Worm (Caenorhabditis elegans) whole organism, L4 larva: Measurements from ENCODE around the gene ulp-4.

Experiments used
- ZK546.5 ChIP-seq, 2 experiments: sonication (generic microtip); optimal IDR thresholded peaks; 2 replicates each; lab custom pipeline; 2017; ENCODE audit warnings: missing biosample characterization in 2 of 2, missing genetic modification characterization in 2 of 2
- ceh-44 ChIP-seq: fragments of 200-800 bp; sonication (Bioruptor generic); IDR thresholded peaks from 2 replicates; pipeline ENCODE4 v1.3.6; 2022; ENCODE audit warnings: missing genetic modification reagents, missing genetic modification characterization, missing compliant biosample characterization
- ceh-62 ChIP-seq: sonication (generic microtip); optimal IDR thresholded peaks from 2 replicates; lab custom pipeline; 2017; ENCODE audit warnings: missing biosample characterization, missing genetic modification characterization
- duxl-1 ChIP-seq: sonication (generic microtip); optimal IDR thresholded peaks from 2 replicates; lab custom pipeline; 2016; ENCODE audit warnings: mild to moderate bottlenecking, missing genetic modification characterization, moderate library complexity, missing compliant biosample characterization; ENCODE audit not compliant: poor library complexity
- fkh-10 ChIP-seq: fragments of 150-350 bp; optimal IDR thresholded peaks from 2 replicates; lab custom pipeline; 2014; ENCODE audit warnings: missing biosample characterization, missing genetic modification reagents, missing genetic modification characterization
- mep-1 ChIP-seq: fragments of 150-350 bp; sonication (generic microtip); optimal IDR thresholded peaks from 3 replicates; lab custom pipeline; 2014; ENCODE audit warnings: missing biosample characterization, missing genetic modification characterization
- nhr-111 ChIP-seq: fragments of 200-800 bp; sonication (Bioruptor generic); optimal IDR thresholded peaks from 2 replicates; lab custom pipeline; 2018; ENCODE audit warnings: mild to moderate bottlenecking, missing genetic modification characterization, missing compliant biosample characterization
- nhr-6 ChIP-seq: fragments of 150-350 bp; optimal IDR thresholded peaks from 2 replicates; lab custom pipeline; 2014; ENCODE audit warnings: missing biosample characterization, missing genetic modification characterization
- pqm-1 ChIP-seq: sonication (generic microtip); optimal IDR thresholded peaks from 2 replicates; lab custom pipeline; 2017; ENCODE audit warnings: missing biosample characterization, missing genetic modification characterization

DNA sequence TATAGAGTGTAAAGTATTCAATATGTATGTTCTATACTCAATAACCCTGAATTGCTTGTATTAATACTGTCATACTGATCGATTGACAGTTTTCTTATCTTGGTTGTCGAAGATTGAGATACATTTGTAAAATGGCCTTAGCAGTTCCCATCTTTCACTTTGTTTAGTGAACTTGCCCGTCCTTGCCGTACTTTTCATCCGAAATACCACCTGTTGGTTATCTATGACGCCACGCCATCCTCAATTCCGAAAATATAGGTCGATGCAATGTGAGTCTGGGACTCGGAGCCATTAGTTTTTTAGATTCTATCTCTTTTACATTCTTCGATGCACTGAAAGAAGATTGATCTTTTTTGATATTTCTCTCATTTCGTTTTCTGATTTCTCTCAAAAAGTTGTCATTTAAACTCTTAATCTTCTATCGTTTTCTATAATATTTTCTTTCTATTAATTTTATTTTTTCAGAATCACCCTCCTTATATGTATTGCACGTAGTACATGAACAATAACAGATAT is at the start of gene ulp-4:
- TF ChIP-seq ceh-62, result no peak
- no peak for TF ChIP-seq mep-1 (tag; lab: Kevin White, UChicago)
- TF ChIP-seq pqm-1 (tag; lab: Kevin White, UChicago), result no peak
- no peak for TF ChIP-seq duxl-1 (tag; lab: Kevin White, UChicago)
- no peak for TF ChIP-seq nhr-6 (tag; lab: Kevin White, UChicago)
- TF ChIP-seq ceh-44, result no peak
- no peak for TF ChIP-seq nhr-111 (GFP tag; lab: Kevin White, UChicago)
- no peak for TF ChIP-seq ZK546.5 (tag; optimal IDR thresholded peaks at IDR 0.05; lab: Kevin White, UChicago)
- TF ChIP-seq fkh-10, result no peak
